Worm (Caenorhabditis elegans): ENCODE measurements around the gene hpo-36.

Gene hpo-36

DNA sequence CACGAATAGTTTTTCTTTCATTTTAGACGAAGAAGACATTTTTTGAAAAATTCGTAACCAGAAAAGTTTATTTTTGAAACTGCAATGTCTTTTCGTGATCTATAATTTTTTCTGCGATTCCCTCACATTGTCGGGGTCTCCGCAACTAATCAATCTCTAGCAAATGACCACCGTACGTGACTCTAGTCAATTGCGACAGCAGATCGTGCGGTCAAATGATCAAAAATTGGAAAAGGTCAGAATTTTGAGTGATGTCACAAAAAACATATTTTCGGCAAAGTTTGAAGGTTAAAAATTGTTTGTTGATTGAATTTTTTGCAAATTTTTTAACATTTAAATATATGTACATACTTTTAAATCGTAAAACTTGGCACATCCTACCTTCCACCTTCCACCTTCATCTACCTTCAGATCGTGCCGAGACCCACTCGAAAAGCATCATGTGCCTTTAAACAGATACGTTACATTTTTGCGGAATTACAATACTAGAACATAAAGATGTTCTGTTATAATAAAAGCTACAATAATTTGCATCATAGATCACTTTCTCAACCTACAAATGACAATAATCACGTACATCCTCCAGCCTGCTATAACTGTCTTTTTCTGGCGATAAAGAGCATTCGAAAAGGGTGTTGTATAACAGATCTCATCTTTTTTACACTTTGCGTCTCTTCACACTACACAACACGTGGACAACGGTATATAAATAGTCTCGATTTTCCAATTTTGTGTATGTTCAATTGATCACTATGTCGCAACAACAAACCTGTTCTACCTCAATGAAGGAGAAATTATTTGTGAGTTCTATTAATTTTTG, 32.4 kb upstream of the hpo-36 start, which contains the start of the genes R08E5.1 and rips-1:
R08E5.1 (minus strand) TSS at position 82 of the 820 bp plus-strand sequence.
rips-1 (plus strand) TSS at position 585 of the 820 bp plus-strand sequence.
- TF ChIP-seq lin-15B (tag; optimal IDR thresholded peaks at IDR 0.05) (no peak), nhr-43 (tag; optimal IDR thresholded peaks at IDR 0.05; ENCODE audit: poor library complexity, severe bottlenecking) (peak; percentile 42), tbx-2 (tag; optimal IDR thresholded peaks at IDR 0.05) (no peak), nhr-25 (tag; optimal IDR thresholded peaks at IDR 0.05) (peak; percentile 22), nhr-23 (tag; optimal IDR thresholded peaks at IDR 0.05) (peak; percentile 10), ZK546.5 (tag; optimal IDR thresholded peaks at IDR 0.05) (no peak), mml-1 (tag; optimal IDR thresholded peaks at IDR 0.05) (no peak)

DNA sequence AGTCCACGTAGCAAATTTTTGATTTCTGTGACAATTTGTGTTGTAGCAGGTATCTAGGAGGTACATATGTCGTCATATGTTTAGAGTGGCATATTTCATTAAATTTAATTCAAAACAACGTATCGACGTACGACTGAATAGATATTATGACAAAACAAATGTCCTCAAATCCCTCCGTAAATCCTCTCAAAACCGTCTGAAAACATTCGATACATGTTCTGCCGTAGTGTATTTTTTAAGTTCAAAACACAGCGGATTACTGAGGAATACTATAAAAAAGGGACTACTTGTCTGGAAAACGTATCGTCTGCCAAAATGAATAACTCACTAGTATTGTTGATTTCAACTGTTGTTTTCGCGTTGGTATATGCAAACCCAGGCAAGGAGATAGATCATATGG, 29.1 kb upstream of the hpo-36 start, which contains the start of gene R08E5.4:
R08E5.4 (plus strand) TSS at position 301 of the 400 bp plus-strand sequence.
- TF ChIP-seq fkh-2 (tag; optimal IDR thresholded peaks at IDR 0.05): no peak
- TF ChIP-seq nhr-11 (tag; optimal IDR thresholded peaks at IDR 0.05): no peak
- TF ChIP-seq unc-62 (GFP tag; optimal IDR thresholded peaks at IDR 0.05): no peak
- no peak for TF ChIP-seq ama-1 (optimal IDR thresholded peaks at IDR 0.05)
- no peak for TF ChIP-seq daf-12 (tag; optimal IDR thresholded peaks at IDR 0.05)
- no peak for TF ChIP-seq snpc-4 (tag; optimal IDR thresholded peaks at IDR 0.05)
- TF ChIP-seq pha-4 (tag; optimal IDR thresholded peaks at IDR 0.05): no peak
- TF ChIP-seq aly-2 (tag; optimal IDR thresholded peaks at IDR 0.05): no peak
- no peak for TF ChIP-seq ztf-4 (tag; optimal IDR thresholded peaks at IDR 0.05)
- no peak for TF ChIP-seq unc-39 (tag; optimal IDR thresholded peaks at IDR 0.05)
- TF ChIP-seq mml-1 (tag; optimal IDR thresholded peaks at IDR 0.05): no peak
- no peak for TF ChIP-seq elt-1 (tag; optimal IDR thresholded peaks at IDR 0.05)

- TF ChIP-seq egl-27 (tag; optimal IDR thresholded peaks at IDR 0.05) (no peak), nhr-28 (tag; optimal IDR thresholded peaks at IDR 0.05) (no peak), ama-1 (optimal IDR thresholded peaks at IDR 0.05) (no peak), skn-1 (tag; optimal IDR thresholded peaks at IDR 0.05) (no peak), egl-5 (tag; optimal IDR thresholded peaks at IDR 0.05) (no peak)
Observed at ce11 chrV:3766904-3767303, 27.7 kb upstream of the hpo-36 start, which contains the start of gene Y39H10A.1. TSS of gene Y39H10A.1 (plus strand) at chrV:3767204.

ce11 chrV:3761829-3762228, 22.6 kb upstream of the hpo-36 start:
- TF ChIP-seq aly-2 (tag; optimal IDR thresholded peaks at IDR 0.05): no peak
- no peak for TF ChIP-seq nhr-25 (tag; optimal IDR thresholded peaks at IDR 0.05)
- no peak for TF ChIP-seq egl-5 (tag; optimal IDR thresholded peaks at IDR 0.05)
- TF ChIP-seq pqm-1 (tag; optimal IDR thresholded peaks at IDR 0.05): no peak
- no peak for TF ChIP-seq ceh-9 (tag; optimal IDR thresholded peaks at IDR 0.05)
- no peak for TF ChIP-seq jun-1 (tag; optimal IDR thresholded peaks at IDR 0.05)
- no peak for TF ChIP-seq ceh-82 (tag; optimal IDR thresholded peaks at IDR 0.05)
- TF ChIP-seq pha-4 (tag; optimal IDR thresholded peaks at IDR 0.05): no peak
- TF ChIP-seq fkh-2 (tag; optimal IDR thresholded peaks at IDR 0.05): no peak
- TF ChIP-seq fkh-10 (GFP tag; optimal IDR thresholded peaks at IDR 0.05): no peak
- no peak for TF ChIP-seq ztf-11 (tag; optimal IDR thresholded peaks at IDR 0.05)
- no peak for TF ChIP-seq unc-39 (tag; optimal IDR thresholded peaks at IDR 0.05)
- no peak for TF ChIP-seq eor-1 (tag; optimal IDR thresholded peaks at IDR 0.05)
- TF ChIP-seq nhr-12 (tag; optimal IDR thresholded peaks at IDR 0.05): no peak
- TF ChIP-seq lsy-12 (tag; optimal IDR thresholded peaks at IDR 0.05): no peak
- no peak for TF ChIP-seq ceh-16 (tag; optimal IDR thresholded peaks at IDR 0.05)
- no peak for TF ChIP-seq egl-27 (tag; optimal IDR thresholded peaks at IDR 0.05)
- TF ChIP-seq skn-1 (tag; optimal IDR thresholded peaks at IDR 0.05): no peak
- TF ChIP-seq sea-2 (GFP tag; optimal IDR thresholded peaks at IDR 0.05): no peak
- TF ChIP-seq nhr-77 (tag; optimal IDR thresholded peaks at IDR 0.05): no peak

- TF ChIP-seq nhr-11 (tag; optimal IDR thresholded peaks at IDR 0.05) (no peak), ztf-11 (tag; optimal IDR thresholded peaks at IDR 0.05) (no peak), elt-3 (tag; optimal IDR thresholded peaks at IDR 0.05) (no peak), ceh-82 (tag; optimal IDR thresholded peaks at IDR 0.05) (no peak), mml-1 (tag; optimal IDR thresholded peaks at IDR 0.05) (no peak), nhr-28 (tag; optimal IDR thresholded peaks at IDR 0.05) (no peak), skn-1 (tag; optimal IDR thresholded peaks at IDR 0.05) (no peak), unc-62 (GFP tag; optimal IDR thresholded peaks at IDR 0.05) (no peak), ceh-16 (tag; optimal IDR thresholded peaks at IDR 0.05) (no peak), nhr-77 (tag; optimal IDR thresholded peaks at IDR 0.05) (no peak), nhr-76 (tag; optimal IDR thresholded peaks at IDR 0.05) (no peak), eor-1 (tag; optimal IDR thresholded peaks at IDR 0.05) (no peak)
Observed at ce11 chrV:3760839-3761238, 21.6 kb upstream of the hpo-36 start, which contains the start of gene oac-55. TSS of gene oac-55 (plus strand) at chrV:3761139.
